Worm (Caenorhabditis elegans) whole organism, L4 larva: ENCODE data around the gene phat-8.

Experiments
- F26F4.8 ChIP-seq: fragments of 200-800 bp; sonication (Bioruptor generic); conservative IDR thresholded peaks from 2 replicates; pipeline ENCODE4 v1.3.6; 2022; ENCODE audit warnings: missing genetic modification characterization, missing compliant biosample characterization
- T26A8.4 ChIP-seq: fragments of 200-800 bp; sonication (Bioruptor generic); IDR thresholded peaks from 2 replicates; pipeline ENCODE4 v1.3.6; 2022; ENCODE audit warnings: missing genetic modification characterization, missing compliant biosample characterization
- Y5F2A.4 ChIP-seq: fragments of 200-800 bp; sonication (Bioruptor generic); optimal IDR thresholded peaks from 2 replicates; lab custom pipeline; 2018; ENCODE audit warnings: mild to moderate bottlenecking, missing genetic modification characterization, missing compliant biosample characterization
- Y75B8A.6 ChIP-seq: fragments of 200-800 bp; sonication (Bioruptor generic); IDR thresholded peaks from 2 replicates; pipeline ENCODE4 v1.3.6; 2022; ENCODE audit warnings: missing genetic modification reagents, missing genetic modification characterization, missing compliant biosample characterization
- aha-1 ChIP-seq: fragments of 150-350 bp; peaks from one replicate; lab custom pipeline; 2014; ENCODE audit warnings: missing biosample characterization, missing genetic modification characterization
- ama-1 ChIP-seq: fragments of 150-350 bp; optimal IDR thresholded peaks from 2 replicates; lab custom pipeline; 2014; ENCODE audit warnings: inconsistent platforms, mixed read lengths
- attf-4 ChIP-seq: sonication (generic microtip); optimal IDR thresholded peaks from 3 replicates; lab custom pipeline; 2017; ENCODE audit warnings: missing biosample characterization, missing genetic modification characterization
- ceh-62 ChIP-seq: sonication (generic microtip); optimal IDR thresholded peaks from 2 replicates; lab custom pipeline; 2017; ENCODE audit warnings: missing biosample characterization, missing genetic modification characterization
- ceh-82 ChIP-seq: sonication (generic microtip); optimal IDR thresholded peaks from 2 replicates; lab custom pipeline; 2017; ENCODE audit warnings: missing biosample characterization, missing genetic modification characterization
- ces-1 ChIP-seq: fragments of 150-350 bp; sonication (generic microtip); optimal IDR thresholded peaks from 4 replicates; lab custom pipeline; 2014; ENCODE audit warnings: missing biosample characterization, missing genetic modification reagents, missing genetic modification characterization
- ctbp-1 ChIP-seq: fragments of 200-800 bp; sonication (Bioruptor generic); IDR thresholded peaks from 2 replicates; pipeline ENCODE4 v1.3.6; 2022; ENCODE audit warnings: missing genetic modification reagents, missing genetic modification characterization, missing compliant biosample characterization
- duxl-1 ChIP-seq: sonication (generic microtip); optimal IDR thresholded peaks from 2 replicates; lab custom pipeline; 2016; ENCODE audit warnings: mild to moderate bottlenecking, missing genetic modification characterization, moderate library complexity, missing compliant biosample characterization; ENCODE audit not compliant: poor library complexity
- dve-1 ChIP-seq: sonication (generic microtip); optimal IDR thresholded peaks from 2 replicates; lab custom pipeline; 2017; ENCODE audit warnings: antibody characterized with exemption, mild to moderate bottlenecking, missing genetic modification characterization, missing compliant biosample characterization; ENCODE audit not compliant: insufficient read depth
- egl-27 ChIP-seq: sonication (generic microtip); optimal IDR thresholded peaks from 3 replicates; lab custom pipeline; 2017; ENCODE audit warnings: missing biosample characterization, missing genetic modification reagents, missing genetic modification characterization
- egl-43 ChIP-seq: fragments of 200-800 bp; sonication (Bioruptor generic); IDR thresholded peaks from 2 replicates; pipeline ENCODE4 v1.3.6; 2022; ENCODE audit warnings: missing genetic modification reagents, missing genetic modification characterization, missing compliant biosample characterization
- fkh-10 ChIP-seq: fragments of 150-350 bp; optimal IDR thresholded peaks from 2 replicates; lab custom pipeline; 2014; ENCODE audit warnings: missing biosample characterization, missing genetic modification reagents, missing genetic modification characterization
- hif-1 ChIP-seq, 2 experiments: sonication (generic microtip); optimal IDR thresholded peaks; 2 replicates each; lab custom pipeline; 2016 to 2017; ENCODE audit warnings: missing compliant biosample characterization in 2 of 2, missing genetic modification characterization in 2 of 2, missing genetic modification reagents in 2 of 2, missing genotype in 2 of 2, mild to moderate bottlenecking in 1 of 2
- hlh-11 ChIP-seq: fragments of 200-800 bp; sonication (Bioruptor generic); optimal IDR thresholded peaks from 2 replicates; lab custom pipeline; 2018; ENCODE audit warnings: mild to moderate bottlenecking, missing genetic modification characterization, missing compliant biosample characterization
- lin-38 ChIP-seq: fragments of 200-800 bp; sonication (Bioruptor generic); IDR thresholded peaks from 2 replicates; pipeline ENCODE4 v1.3.6; 2022; ENCODE audit warnings: missing genetic modification reagents, missing genetic modification characterization, missing compliant biosample characterization
- madf-5 ChIP-seq, 2 experiments: fragments of 200-800 bp; sonication (Bioruptor generic); IDR thresholded peaks; 2 replicates each; pipeline ENCODE4 v1.3.6; 2022; ENCODE audit warnings: missing compliant biosample characterization in 2 of 2, missing genetic modification characterization in 2 of 2
- mep-1 ChIP-seq: fragments of 150-350 bp; sonication (generic microtip); optimal IDR thresholded peaks from 3 replicates; lab custom pipeline; 2014; ENCODE audit warnings: missing biosample characterization, missing genetic modification characterization
- mes-2 ChIP-seq: sonication (generic microtip); optimal IDR thresholded peaks from 2 replicates; lab custom pipeline; 2016; ENCODE audit warnings: missing genotype, mild to moderate bottlenecking, missing genetic modification characterization, missing compliant biosample characterization; ENCODE audit not compliant: poor library complexity, severe bottlenecking
- mxl-3 ChIP-seq: fragments of 200-800 bp; sonication (Bioruptor generic); optimal IDR thresholded peaks from 2 replicates; lab custom pipeline; 2018; ENCODE audit warnings: mild to moderate bottlenecking, missing genetic modification characterization, missing compliant biosample characterization
- nhr-11 ChIP-seq: fragments of 150-350 bp; optimal IDR thresholded peaks from 2 replicates; lab custom pipeline; 2014; ENCODE audit warnings: missing biosample characterization, missing genetic modification characterization
- sdz-12 ChIP-seq: fragments of 200-800 bp; sonication (Bioruptor generic); optimal IDR thresholded peaks from 2 replicates; lab custom pipeline; 2018; ENCODE audit warnings: mild to moderate bottlenecking, missing genetic modification characterization, missing compliant biosample characterization
- snpc-4 ChIP-seq: fragments of 150-350 bp; optimal IDR thresholded peaks from 2 replicates; lab custom pipeline; 2014; ENCODE audit warnings: missing biosample characterization, missing genetic modification characterization
- spr-1 ChIP-seq: sonication (generic microtip); optimal IDR thresholded peaks from 2 replicates; lab custom pipeline; 2016; ENCODE audit warnings: mild to moderate bottlenecking, missing genetic modification characterization, missing compliant biosample characterization
- tra-1 ChIP-seq: fragments of 200-800 bp; sonication (Bioruptor generic); IDR thresholded peaks from 2 replicates; pipeline ENCODE4 v1.3.6; 2022; ENCODE audit warnings: missing genetic modification reagents, missing genetic modification characterization, missing compliant biosample characterization
- unc-130 ChIP-seq: sonication (generic microtip); optimal IDR thresholded peaks from 2 replicates; lab custom pipeline; 2016; ENCODE audit warnings: missing genetic modification reagents, missing genetic modification characterization, missing compliant biosample characterization
- zfp-2 ChIP-seq: sonication (generic microtip); optimal IDR thresholded peaks from 2 replicates; lab custom pipeline; 2016; ENCODE audit warnings: mild to moderate bottlenecking, missing genetic modification characterization, missing compliant biosample characterization
- zfp-3 ChIP-seq: fragments of 200-800 bp; sonication (Bioruptor generic); conservative IDR thresholded peaks from 2 replicates; pipeline ENCODE4 v1.3.6; 2022; ENCODE audit warnings: missing genetic modification reagents, missing genetic modification characterization, missing compliant biosample characterization
- zip-2 ChIP-seq: fragments of 150-350 bp; optimal IDR thresholded peaks from 2 replicates; lab custom pipeline; 2014; ENCODE audit warnings: missing biosample characterization, missing genetic modification characterization
- ztf-11 ChIP-seq: fragments of 150-350 bp; optimal IDR thresholded peaks from 2 replicates; lab custom pipeline; 2014; ENCODE audit warnings: missing biosample characterization, missing genetic modification characterization

phat-8 gene

DNA sequence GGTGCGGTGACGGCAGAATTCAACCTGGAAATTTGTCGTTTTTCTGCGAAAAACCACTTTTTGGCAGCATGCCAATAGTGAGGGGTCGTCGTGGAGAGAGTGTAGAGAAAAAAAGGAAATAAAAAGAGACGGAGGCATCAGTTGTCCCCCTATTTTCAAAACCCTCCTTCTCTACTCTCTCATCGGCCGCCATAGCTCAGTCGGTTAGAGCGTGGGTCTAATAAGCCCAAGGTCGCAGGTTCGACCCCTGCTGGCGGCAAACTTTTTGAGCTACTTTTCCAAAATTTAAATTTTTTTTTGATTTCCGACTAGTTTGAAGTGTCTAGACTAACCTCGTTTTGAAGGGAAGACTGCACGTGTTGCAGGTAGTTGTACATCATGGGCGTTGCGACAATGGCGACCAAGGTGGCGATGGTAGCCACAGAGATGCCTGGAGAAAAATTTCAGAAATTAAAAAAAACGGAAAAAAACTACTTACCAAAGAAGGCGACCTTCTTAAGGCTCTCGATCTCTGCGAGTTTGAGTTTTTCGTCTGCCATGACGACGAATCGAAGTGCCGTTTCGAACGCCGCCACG is 23.0 kb downstream of the phat-8 start, which contains the start of gene col-85 (continued):
- peak; percentile 71 for TF ChIP-seq snpc-4
- TF ChIP-seq zfp-3 (GFP tag; lab: Robert Waterston, UW), result peak; percentile 73

DNA sequence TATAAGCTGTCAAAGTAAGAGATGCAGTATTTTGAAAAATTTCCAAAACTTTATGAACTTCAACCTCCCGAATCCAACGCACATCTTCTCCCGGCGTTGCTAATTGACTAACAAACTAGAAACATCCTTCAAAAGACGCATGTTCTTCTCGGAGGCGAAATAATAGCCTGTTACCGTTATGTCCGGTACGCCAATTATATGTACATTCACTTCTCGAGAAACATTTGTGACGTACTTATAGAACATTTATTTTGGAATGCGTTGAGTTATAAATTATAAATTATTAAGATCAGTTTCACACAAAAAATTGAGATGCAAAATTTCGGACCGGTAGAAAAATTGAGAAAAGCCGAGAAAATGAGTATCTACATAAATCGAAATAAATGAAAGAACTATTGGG is 25.4 kb downstream of the phat-8 start, which contains the start of gene T21B4.3:
Gene T21B4.3 (minus strand): TSS at position 101 of the 400 bp plus-strand sequence.
- TF ChIP-seq ceh-82 (tag; lab: Kevin White, UChicago), result no peak

ce11 chrII:12499969-12500368 is 28.4 kb downstream of the phat-8 start:
- TF ChIP-seq Y75B8A.6 (GFP tag; lab: Robert Waterston, UW), result no peak
- TF ChIP-seq ces-1 (GFP tag; lab: Kevin White, UChicago), result peak; percentile 65
- TF ChIP-seq fkh-10 (GFP tag; lab: Kevin White, UChicago), result peak; percentile 29
- 0 out of 2 replicates have a peak, but pooled peaks have one; percentile 35 for TF ChIP-seq ctbp-1
- peak in 1 of 2 experiments; percentile 37 for TF ChIP-seq hif-1 (tag; optimal IDR thresholded peaks at IDR 0.05; lab: Kevin White, UChicago)
- TF ChIP-seq lin-38 (GFP tag; lab: Robert Waterston, UW), result no peak

- TF ChIP-seq nhr-11 (tag; lab: Kevin White, UChicago) (no peak), duxl-1 (no peak), egl-43 (no peak), zip-2 (tag; lab: Kevin White, UChicago) (no peak), mes-2 (tag; lab: Kevin White, UChicago) (no peak), T26A8.4 (GFP tag; lab: Robert Waterston, UW) (no peak), dve-1 (tag; lab: Kevin White, UChicago) (no peak), mep-1 (tag; lab: Kevin White, UChicago) (no peak), Y5F2A.4 (GFP tag; lab: Kevin White, UChicago) (no peak)
These were observed 31.2 kb downstream of the phat-8 start, which contains the start of gene ador-1 for ce11 chrII:12502784-12503183. Gene ador-1 (minus strand): TSS chrII:12502884.

- TF ChIP-seq ceh-62 (tag; lab: Kevin White, UChicago) (no peak), aha-1 (tag; lab: Kevin White, UChicago) (peak; percentile 64)
- TF ChIP-seq, all 104 proteins: peak for 1
These were observed 34.9 kb downstream of the phat-8 start for ce11 chrII:12506511-12506910.

DNA sequence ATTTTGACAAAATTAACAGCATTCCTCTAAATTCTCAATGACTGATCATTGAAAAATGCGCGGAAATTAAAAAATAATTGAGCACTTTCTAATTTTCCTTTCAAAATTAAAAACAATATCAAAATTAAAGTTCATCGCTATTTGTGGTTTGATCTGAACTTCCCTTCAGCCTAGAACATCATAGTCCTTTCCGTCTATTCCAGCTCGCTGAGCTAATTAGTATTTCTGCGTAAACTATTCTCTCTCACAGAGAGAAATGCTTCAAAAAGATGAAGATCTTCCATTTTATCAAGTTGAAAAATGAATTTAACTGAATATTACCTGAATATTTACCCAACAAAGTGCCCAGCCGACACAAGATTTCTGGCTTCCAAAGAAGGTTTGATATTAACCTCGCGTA is 35.4 kb downstream of the phat-8 start, which contains the start of gene srh-68:
Gene srh-68 (plus strand): TSS at position 301 of the 400 bp plus-strand sequence.
- TF ChIP-seq ama-1 (lab: Kevin White, UChicago) (no peak), ztf-11 (tag; lab: Kevin White, UChicago) (no peak), zip-2 (tag; lab: Kevin White, UChicago) (no peak), F26F4.8 (no peak), duxl-1 (no peak)

DNA sequence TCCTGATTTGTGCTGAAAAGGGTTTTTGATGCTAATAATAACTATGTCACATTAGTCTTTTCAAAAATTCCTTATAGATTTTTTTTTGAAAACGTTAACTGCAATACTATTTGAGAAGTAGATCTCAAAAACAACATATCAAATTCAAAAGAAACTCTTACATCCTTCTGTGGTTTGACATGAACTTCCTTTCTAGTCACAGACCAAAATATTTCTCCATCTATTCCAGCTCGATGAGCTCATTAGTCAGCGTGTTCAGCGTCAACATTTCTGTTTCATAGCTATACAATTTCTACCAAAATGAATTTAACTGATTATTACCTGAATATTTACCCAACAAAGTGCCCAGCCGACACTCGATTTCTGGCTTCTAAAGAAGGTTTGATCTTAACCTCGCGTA is 37.0 kb downstream of the phat-8 start, which contains the start of gene srh-67:
Gene srh-67 (plus strand): TSS at position 301 of the 400 bp plus-strand sequence.
- TF ChIP-seq attf-4 (tag; lab: Kevin White, UChicago) (no peak), mep-1 (tag; lab: Kevin White, UChicago) (no peak), ceh-62 (tag; lab: Kevin White, UChicago) (no peak), ctbp-1 (no peak), madf-5 (GFP tag; IDR thresholded peaks at IDR 0.05; lab: Robert Waterston, UW) (no peak), sdz-12 (GFP tag; lab: Kevin White, UChicago) (no peak), Y75B8A.6 (GFP tag; lab: Robert Waterston, UW) (no peak), unc-130 (no peak), spr-1 (no peak), hlh-11 (no peak), tra-1 (GFP tag; lab: Robert Waterston, UW) (no peak), ztf-11 (tag; lab: Kevin White, UChicago) (no peak), mxl-3 (GFP tag; lab: Kevin White, UChicago) (no peak), zfp-2 (tag; lab: Kevin White, UChicago) (no peak), egl-27 (tag; lab: Kevin White, UChicago) (no peak)
